Worm (Caenorhabditis elegans) whole organism, L3 larva: ENCODE measurements around the gene R05F9.11.
"Not testable (repeated sequence)": the region's sequence is repeated elsewhere in the genome, so short reads cannot be mapped to it uniquely, and the experiment has no call there.

Source experiments
- egl-5 ChIP-seq: fragments of 150-350 bp; optimal IDR thresholded peaks from 2 replicates; lab custom pipeline; 2017; ENCODE audit warnings: missing biosample characterization, missing genetic modification reagents, missing genetic modification characterization, inconsistent platforms
- unc-39 ChIP-seq: sonication (generic microtip); optimal IDR thresholded peaks from 4 replicates; lab custom pipeline; 2017; ENCODE audit warnings: missing biosample characterization, missing genetic modification characterization

DNA sequence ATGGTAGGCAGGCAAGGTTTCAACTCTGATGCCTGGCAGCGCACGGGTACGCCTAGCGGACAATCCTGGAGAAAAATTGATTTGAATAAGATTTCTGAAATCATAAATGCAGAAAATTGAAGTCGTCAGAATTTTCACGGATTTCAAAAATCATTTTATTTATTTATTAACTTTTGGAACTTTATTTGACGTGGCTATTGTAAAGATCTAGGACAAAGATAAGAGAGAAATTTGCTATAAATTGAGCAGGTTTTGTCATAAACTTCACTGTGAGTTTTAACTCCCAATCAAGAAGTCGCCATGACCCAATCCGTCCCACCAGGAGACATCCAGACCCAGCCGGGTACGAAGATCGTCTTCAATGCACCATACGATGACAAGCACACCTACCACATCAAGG is 18.7 kb upstream of the R05F9.11 start, which contains the start of gene msp-152:
- TF ChIP-seq egl-5, unc-39 (tag; lab: Kevin White, UChicago): not testable (repeated sequence)
